Worm (Caenorhabditis elegans): ENCODE data around the gene W04H10.1.

Gene W04H10.1

DNA sequence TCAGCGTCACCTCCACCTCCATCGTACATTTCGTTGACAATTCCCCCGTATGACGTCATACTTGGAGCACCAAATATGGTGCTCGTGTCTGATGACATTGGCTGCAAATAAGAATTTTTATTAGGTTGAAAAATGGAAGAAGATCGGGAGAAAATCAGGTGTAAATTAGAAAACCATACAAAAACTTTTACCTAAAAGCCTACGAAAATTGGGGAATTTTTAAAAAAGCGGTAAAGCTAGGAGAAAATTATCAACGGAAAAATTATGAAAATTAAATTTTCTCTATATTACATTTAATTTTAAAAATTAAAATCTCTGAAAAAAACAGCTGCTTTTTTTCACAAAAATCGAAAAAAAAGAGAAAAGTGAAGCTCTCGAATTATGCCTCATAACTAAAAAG, 15.6 kb downstream of the W04H10.1 start, which contains the start of gene T04B8.5:
TSS of gene T04B8.5 (minus strand) at position 101 of the 400 bp plus-strand sequence.
- TF ChIP-seq atf-7 (tag; optimal IDR thresholded peaks at IDR 0.05): no peak
- no peak for TF ChIP-seq ztf-3 (GFP tag; optimal IDR thresholded peaks at IDR 0.05)
- no peak for TF ChIP-seq nhr-179 (tag; optimal IDR thresholded peaks at IDR 0.05)
- no peak for TF ChIP-seq sptf-2 (GFP tag; optimal IDR thresholded peaks at IDR 0.05)
- no peak for TF ChIP-seq ztf-25 (GFP tag; IDR thresholded peaks at IDR 0.05)
- no peak for TF ChIP-seq rec-8 (tag; optimal IDR thresholded peaks at IDR 0.05)
- TF ChIP-seq C06A6.2 (GFP tag; conservative IDR thresholded peaks at IDR 0.05): no peak

ce11 chrII:625926-626325, 17.1 kb downstream of the W04H10.1 start:
- TF ChIP-seq rpc-1 (optimal IDR thresholded peaks at IDR 0.05) (no peak), rpc-1 (tag; optimal IDR thresholded peaks at IDR 0.05) (no peak), T26A5.8 (tag; optimal IDR thresholded peaks at IDR 0.05) (no peak), ekl-4 (GFP tag; IDR thresholded peaks at IDR 0.05) (no peak), B0035.1 (tag; optimal IDR thresholded peaks at IDR 0.05) (no peak), Y95B8A.8 (GFP tag; IDR thresholded peaks at IDR 0.05) (no peak), zfh-2 (GFP tag; conservative IDR thresholded peaks at IDR 0.05) (peak; percentile 57; the same call in 1 of the 2 replicates), K12H6.12 (tag; optimal IDR thresholded peaks at IDR 0.05) (peak; percentile 24), egrh-3 (GFP tag; IDR thresholded peaks at IDR 0.05) (peak; percentile 20; the same call in 1 of the 2 replicates), lin-54 (GFP tag; optimal IDR thresholded peaks at IDR 0.05) (no peak), dpff-1 (tag; optimal IDR thresholded peaks at IDR 0.05) (no peak), die-1 (tag; optimal IDR thresholded peaks at IDR 0.05) (no peak), sdz-38 (tag; optimal IDR thresholded peaks at IDR 0.05) (no peak), unc-62 (GFP tag; optimal IDR thresholded peaks at IDR 0.05) (no peak), egl-44 (GFP tag; IDR thresholded peaks at IDR 0.05) (no peak), gei-17 (GFP tag; optimal IDR thresholded peaks at IDR 0.05) (no peak), hmg-1.2 (GFP tag; IDR thresholded peaks at IDR 0.05) (peak; percentile 93), snpc-1.3 (tag; optimal IDR thresholded peaks at IDR 0.05; ENCODE audit: insufficient read depth) (no peak), ccch-3 (GFP tag; optimal IDR thresholded peaks at IDR 0.05) (no peak)

- no peak for TF ChIP-seq B0261.1 (tag; optimal IDR thresholded peaks at IDR 0.05)
- no peak for TF ChIP-seq ceh-27 (GFP tag; optimal IDR thresholded peaks at IDR 0.05)
- no peak for TF ChIP-seq snpc-3.4 (tag; optimal IDR thresholded peaks at IDR 0.05)
- no peak for TF ChIP-seq zim-3 (tag; optimal IDR thresholded peaks at IDR 0.05)
- no peak for TF ChIP-seq sdz-38 (tag; optimal IDR thresholded peaks at IDR 0.05)
- TF ChIP-seq ets-4 (GFP tag; optimal IDR thresholded peaks at IDR 0.05): no peak
- TF ChIP-seq Y95B8A.8 (GFP tag; IDR thresholded peaks at IDR 0.05): no peak
- TF ChIP-seq cebp-2 (GFP tag; IDR thresholded peaks at IDR 0.05): no peak
- TF ChIP-seq nfya-1 (tag; optimal IDR thresholded peaks at IDR 0.05; ENCODE audit: borderline replicate concordance, insufficient read depth): no peak
- no peak for TF ChIP-seq nhr-27 (tag; optimal IDR thresholded peaks at IDR 0.05)
- no peak for TF ChIP-seq nhr-90 (tag; optimal IDR thresholded peaks at IDR 0.05)
- TF ChIP-seq ceh-58 (GFP tag; IDR thresholded peaks at IDR 0.05): no peak
- no peak for TF ChIP-seq unc-62 (GFP tag; optimal IDR thresholded peaks at IDR 0.05)
- no peak for TF ChIP-seq athp-1 (tag; optimal IDR thresholded peaks at IDR 0.05)
- TF ChIP-seq nhr-80 (tag; optimal IDR thresholded peaks at IDR 0.05): no peak
Measured at ce11 chrII:627205-627604, 18.3 kb downstream of the W04H10.1 start, which contains the start of gene arrd-1. Gene arrd-1, plus strand, starts transcription at chrII:627505.

Data from whole organism, young adult.